Fruit fly (Drosophila melanogaster) whole organism, embryonic: ENCODE results near the gene GILT3.
A peak's percentile ranks its signal among the peaks of the same experiment; 100 is the strongest.

Experiments used
- CG10267 ChIP-seq: fragments of 200-800 bp; sonication (Bioruptor generic); optimal IDR thresholded peaks from 2 replicates; lab custom pipeline; 2018; ENCODE audit warnings: missing biosample characterization, mild to moderate bottlenecking, missing genetic modification characterization, moderate library complexity
- CG13894 ChIP-seq: fragments of 200-800 bp; sonication (Bioruptor generic); optimal IDR thresholded peaks from 3 replicates; lab custom pipeline; 2018; ENCODE audit warnings: missing biosample characterization, mild to moderate bottlenecking, missing genetic modification characterization, moderate library complexity
- MESR4 ChIP-seq: fragments of 200-800 bp; sonication (Bioruptor generic); optimal IDR thresholded peaks from 2 replicates; lab custom pipeline; 2018; ENCODE audit warnings: missing biosample characterization, mild to moderate bottlenecking, missing genetic modification characterization, moderate library complexity
- NK7.1 ChIP-seq: fragments of 200-800 bp; sonication (Bioruptor generic); optimal IDR thresholded peaks from 3 replicates; lab custom pipeline; 2016; ENCODE audit warnings: missing biosample characterization, missing genetic modification characterization
- br ChIP-seq: fragments of >200 bp; optimal IDR thresholded peaks from 2 replicates; lab custom pipeline; 2017
- knrl ChIP-seq: fragments of 200-800 bp; sonication (Bioruptor generic); IDR thresholded peaks from 3 replicates; pipeline ENCODE4 v1.3.6; 2022; ENCODE audit warnings: missing biosample characterization, missing genetic modification characterization; ENCODE audit not compliant: partially characterized antibody
- stc ChIP-seq: fragments of 200-800 bp; sonication (Bioruptor generic); IDR thresholded peaks from 2 replicates; pipeline ENCODE4 v1.3.6; 2022; ENCODE audit warnings: missing biosample characterization, missing genetic modification characterization

DNA sequence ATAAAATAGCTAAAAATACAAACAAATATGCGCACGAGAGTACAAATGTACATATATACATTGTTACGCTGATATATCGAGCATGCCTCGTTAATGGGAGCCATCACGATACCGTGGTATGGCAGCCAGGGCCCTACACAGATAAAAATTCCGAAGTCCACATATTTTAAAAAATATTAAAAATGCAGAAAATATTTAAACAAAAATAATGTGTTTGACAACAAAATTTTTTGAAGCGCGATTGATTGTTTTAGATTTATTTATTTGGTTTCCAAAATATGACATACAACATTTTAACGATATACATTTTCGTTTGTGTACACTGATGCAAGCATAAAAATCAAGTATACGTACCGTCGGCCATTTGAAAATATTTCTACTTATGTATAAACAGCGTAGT lies 49.6 kb downstream of the GILT3 start:
- TF ChIP-seq CG13894 (tag; lab: Kevin White, UChicago) (peak; percentile 87), knrl (GFP tag; lab: Robert Waterston, UW) (no peak), NK7.1 (peak; percentile 42), stc (GFP tag; lab: Robert Waterston, UW) (peak; percentile 81), MESR4 (no peak), br (lab: Kevin White, UChicago) (no peak), CG10267 (peak; percentile 63)
